Fruit fly (Drosophila melanogaster): ENCODE results near the gene CG17230.

CG17230 gene

dm6 chr3R:11409667-11410137, 27.9 kb upstream of the CG17230 start, which contains the start of the genes mgr and Irbp:
mgr (minus strand) TSS chr3R:11409875.
Irbp (plus strand) TSS chr3R:11410047.
- TF ChIP-seq psq (GFP tag; optimal IDR thresholded peaks at IDR 0.05) = peak; percentile 88
- no peak for TF ChIP-seq fru (GFP tag; optimal IDR thresholded peaks at IDR 0.05)
- no peak for TF ChIP-seq Dif (GFP tag; optimal IDR thresholded peaks at IDR 0.05; ENCODE audit: partially characterized antibody)
- TF ChIP-seq Hr83 (GFP tag; optimal IDR thresholded peaks at IDR 0.05; ENCODE audit: poor library complexity, severe bottlenecking) = no peak
- no peak for TF ChIP-seq brk (GFP tag; optimal IDR thresholded peaks at IDR 0.05)
- peak; percentile 86 for TF ChIP-seq OdsH (GFP tag; optimal IDR thresholded peaks at IDR 0.05)
- TF ChIP-seq tai (GFP tag; optimal IDR thresholded peaks at IDR 0.05) = no peak
- TF ChIP-seq GATAd (GFP tag; optimal IDR thresholded peaks at IDR 0.05) = peak; percentile 8
- TF ChIP-seq Abd-B (GFP tag; optimal IDR thresholded peaks at IDR 0.05) = no peak
- TF ChIP-seq dmrt93B (GFP tag; optimal IDR thresholded peaks at IDR 0.05) = peak; percentile 80
- TF ChIP-seq Hnf4 (GFP tag; optimal IDR thresholded peaks at IDR 0.05) = no peak
- TF ChIP-seq br (GFP tag; optimal IDR thresholded peaks at IDR 0.05) = peak; percentile 79
- no peak for TF ChIP-seq jim (GFP tag; optimal IDR thresholded peaks at IDR 0.05)
- peak in 1 of 2 experiments; percentile 90 for TF ChIP-seq foxo (GFP tag; optimal IDR thresholded peaks at IDR 0.05)
- TF ChIP-seq sage (GFP tag; optimal IDR thresholded peaks at IDR 0.05) = no peak
- no peak for TF ChIP-seq dl (GFP tag; optimal IDR thresholded peaks at IDR 0.05; ENCODE audit: insufficient read depth in 1 of 2, partially characterized antibody in 2 of 2)
- peak; percentile 77 for TF ChIP-seq CG9705 (GFP tag; optimal IDR thresholded peaks at IDR 0.05)
- TF ChIP-seq sv (GFP tag; optimal IDR thresholded peaks at IDR 0.05) = peak; percentile 72
- no peak for TF ChIP-seq woc (GFP tag; optimal IDR thresholded peaks at IDR 0.05)
- TF ChIP-seq Jra (GFP tag; optimal IDR thresholded peaks at IDR 0.05) = no peak
- TF ChIP-seq h (GFP tag; optimal IDR thresholded peaks at IDR 0.05) = peak; percentile 81
- no peak for TF ChIP-seq CrebA (GFP tag; optimal IDR thresholded peaks at IDR 0.05; ENCODE audit: borderline replicate concordance)
- TF ChIP-seq usp (GFP tag; optimal IDR thresholded peaks at IDR 0.05) = no peak
- no peak for TF ChIP-seq Myc (optimal IDR thresholded peaks at IDR 0.05)
- no peak for TF ChIP-seq Mio (GFP tag; optimal IDR thresholded peaks at IDR 0.05)
- TF ChIP-seq Vsx2 (GFP tag; optimal IDR thresholded peaks at IDR 0.05; ENCODE audit: partially characterized antibody) = no peak
- TF ChIP-seq CG32264 (GFP tag; optimal IDR thresholded peaks at IDR 0.05) = no peak
- TF ChIP-seq ey (GFP tag; optimal IDR thresholded peaks at IDR 0.05) = peak; percentile 63
- peak; percentile 93 for TF ChIP-seq rgr (GFP tag; optimal IDR thresholded peaks at IDR 0.05)
- no peak for TF ChIP-seq pan (optimal IDR thresholded peaks at IDR 0.05)
- TF ChIP-seq N (GFP tag; optimal IDR thresholded peaks at IDR 0.05) = no peak
- TF ChIP-seq lola (GFP tag; optimal IDR thresholded peaks at IDR 0.05) = no peak
- no peak for TF ChIP-seq Dfd (GFP tag; optimal IDR thresholded peaks at IDR 0.05)
- peak; percentile 91 for TF ChIP-seq Sp1 (GFP tag; optimal IDR thresholded peaks at IDR 0.05)
- TF ChIP-seq Rel (GFP tag; optimal IDR thresholded peaks at IDR 0.05) = no peak
- TF ChIP-seq Rel (tag; optimal IDR thresholded peaks at IDR 0.05) = no peak
- TF ChIP-seq Hr78 (GFP tag; optimal IDR thresholded peaks at IDR 0.05) = no peak
- TF ChIP-seq dsf (GFP tag; optimal IDR thresholded peaks at IDR 0.05; ENCODE audit: borderline replicate concordance) = peak; percentile 28
- TF ChIP-seq HLH106 (tag; optimal IDR thresholded peaks at IDR 0.05) = peak; percentile 94

- TF ChIP-seq Dif (GFP tag; optimal IDR thresholded peaks at IDR 0.05; ENCODE audit: partially characterized antibody) (no peak), h (GFP tag; optimal IDR thresholded peaks at IDR 0.05) (no peak), Dfd (GFP tag; optimal IDR thresholded peaks at IDR 0.05) (no peak), N (GFP tag; optimal IDR thresholded peaks at IDR 0.05) (no peak)
Measured at dm6 chr3R:11412371-11412770, 25.2 kb upstream of the CG17230 start, which contains the start of gene Ipo9. Ipo9 (plus strand) TSS chr3R:11412522.

- no peak for TF ChIP-seq Mio (GFP tag; optimal IDR thresholded peaks at IDR 0.05)
- no peak for TF ChIP-seq Hr83 (GFP tag; optimal IDR thresholded peaks at IDR 0.05; ENCODE audit: poor library complexity, severe bottlenecking)
- TF ChIP-seq Vsx2 (GFP tag; optimal IDR thresholded peaks at IDR 0.05; ENCODE audit: partially characterized antibody) = no peak
- TF ChIP-seq ey (GFP tag; optimal IDR thresholded peaks at IDR 0.05) = no peak
- TF ChIP-seq Jra (GFP tag; optimal IDR thresholded peaks at IDR 0.05) = no peak
- no peak for TF ChIP-seq Sp1 (GFP tag; optimal IDR thresholded peaks at IDR 0.05)
- TF ChIP-seq sage (GFP tag; optimal IDR thresholded peaks at IDR 0.05) = no peak
- TF ChIP-seq tai (GFP tag; optimal IDR thresholded peaks at IDR 0.05) = no peak
- TF ChIP-seq Myc (optimal IDR thresholded peaks at IDR 0.05) = no peak
- no peak for TF ChIP-seq psq (GFP tag; optimal IDR thresholded peaks at IDR 0.05)
- no peak for TF ChIP-seq Hr78 (GFP tag; optimal IDR thresholded peaks at IDR 0.05)
- TF ChIP-seq Hnf4 (GFP tag; optimal IDR thresholded peaks at IDR 0.05) = no peak
- no peak for TF ChIP-seq HLH106 (tag; optimal IDR thresholded peaks at IDR 0.05)
- no peak for TF ChIP-seq OdsH (GFP tag; optimal IDR thresholded peaks at IDR 0.05)
Measured at dm6 chr3R:11418568-11418967, 19.0 kb upstream of the CG17230 start, which contains the start of the genes bumpel and CG45676. bumpel (minus strand) TSS chr3R:11418668. CG45676 (plus strand) TSS chr3R:11418885.
